Worm (Caenorhabditis elegans) whole organism, late embryonic: Measurements from ENCODE around the gene egl-44.

Experiments
- C08G9.2 ChIP-seq: sonication (generic microtip); optimal IDR thresholded peaks from 2 replicates; lab custom pipeline; 2016; ENCODE audit warnings: mild to moderate bottlenecking, missing genetic modification characterization, moderate library complexity, missing compliant biosample characterization
- C38D4.7 ChIP-seq: fragments of 200-800 bp; sonication (Bioruptor generic); optimal IDR thresholded peaks from 2 replicates; lab custom pipeline; 2018; ENCODE audit warnings: mild to moderate bottlenecking, missing genetic modification characterization, moderate library complexity, missing compliant biosample characterization
- K09A11.1 ChIP-seq: sonication (generic microtip); optimal IDR thresholded peaks from 2 replicates; lab custom pipeline; 2017; ENCODE audit warnings: antibody characterized with exemption, mild to moderate bottlenecking, missing genetic modification characterization, missing compliant biosample characterization; ENCODE audit not compliant: insufficient read depth
- T23F11.4 ChIP-seq: fragments of 200-800 bp; sonication (Bioruptor generic); optimal IDR thresholded peaks from 2 replicates; lab custom pipeline; 2018; ENCODE audit warnings: mild to moderate bottlenecking, missing genetic modification characterization, missing compliant biosample characterization
- ahr-1 ChIP-seq: sonication (generic microtip); optimal IDR thresholded peaks from 2 replicates; lab custom pipeline; 2016; ENCODE audit warnings: missing genetic modification characterization, missing compliant biosample characterization
- ceh-14 ChIP-seq: sonication (generic microtip); optimal IDR thresholded peaks from 2 replicates; lab custom pipeline; 2016; ENCODE audit warnings: missing genotype, missing genetic modification characterization, missing compliant biosample characterization
- ceh-19 ChIP-seq: fragments of 200-800 bp; sonication (Bioruptor generic); optimal IDR thresholded peaks from 2 replicates; lab custom pipeline; 2018; ENCODE audit warnings: mild to moderate bottlenecking, missing genetic modification characterization, missing compliant biosample characterization
- ceh-2 ChIP-seq: sonication (generic microtip); optimal IDR thresholded peaks from 2 replicates; lab custom pipeline; 2016; ENCODE audit warnings: missing genotype, missing genetic modification characterization, missing compliant biosample characterization
- ceh-22 ChIP-seq: sonication (generic microtip); optimal IDR thresholded peaks from 2 replicates; lab custom pipeline; 2017; ENCODE audit warnings: missing biosample characterization, missing genetic modification characterization
- ceh-31 ChIP-seq: sonication (generic microtip); optimal IDR thresholded peaks from 2 replicates; lab custom pipeline; 2016; ENCODE audit warnings: missing genetic modification characterization, missing compliant biosample characterization
- ceh-45 ChIP-seq: fragments of 200-800 bp; sonication (Bioruptor generic); IDR thresholded peaks from 2 replicates; pipeline ENCODE4 v1.3.6; 2022; ENCODE audit warnings: missing genetic modification reagents, missing genetic modification characterization, missing compliant biosample characterization
- ceh-48 ChIP-seq: sonication (generic microtip); optimal IDR thresholded peaks from 2 replicates; lab custom pipeline; 2016; ENCODE audit warnings: missing genetic modification characterization, inconsistent platforms, missing compliant biosample characterization
- dve-1 ChIP-seq: sonication (generic microtip); optimal IDR thresholded peaks from 2 replicates; lab custom pipeline; 2017; ENCODE audit warnings: antibody characterized with exemption, mild to moderate bottlenecking, missing genetic modification characterization, missing compliant biosample characterization
- elt-2 ChIP-seq: sonication (generic microtip); optimal IDR thresholded peaks from 2 replicates; lab custom pipeline; 2016; ENCODE audit warnings: missing genetic modification reagents, missing genetic modification characterization, missing compliant biosample characterization
- fkh-10 ChIP-seq: fragments of 150-350 bp; optimal IDR thresholded peaks from 2 replicates; lab custom pipeline; 2014; ENCODE audit warnings: missing biosample characterization, missing genetic modification reagents, missing genetic modification characterization
- hlh-8 ChIP-seq: sonication (generic microtip); optimal IDR thresholded peaks from 2 replicates; lab custom pipeline; 2016; ENCODE audit warnings: missing genotype, missing genetic modification characterization, missing compliant biosample characterization
- lim-6 ChIP-seq: sonication (generic microtip); optimal IDR thresholded peaks from 2 replicates; lab custom pipeline; 2016; ENCODE audit warnings: missing genetic modification characterization, missing compliant biosample characterization
- mec-3 ChIP-seq: sonication (generic microtip); optimal IDR thresholded peaks from 2 replicates; lab custom pipeline; 2016; ENCODE audit warnings: borderline replicate concordance, missing genetic modification characterization, missing compliant biosample characterization
- nhr-11 ChIP-seq: fragments of 150-350 bp; optimal IDR thresholded peaks from 2 replicates; lab custom pipeline; 2014; ENCODE audit warnings: missing biosample characterization, missing genetic modification characterization
- pag-3 ChIP-seq: sonication (generic microtip); optimal IDR thresholded peaks from 2 replicates; lab custom pipeline; 2016; ENCODE audit warnings: missing compliant biosample characterization, missing genetic modification characterization, borderline replicate concordance
- pat-9 ChIP-seq: fragments of 200-800 bp; sonication (Bioruptor generic); optimal IDR thresholded peaks from 2 replicates; lab custom pipeline; 2018; ENCODE audit warnings: mild to moderate bottlenecking, missing genetic modification characterization, moderate library complexity, missing compliant biosample characterization
- pha-2 ChIP-seq: sonication (generic microtip); optimal IDR thresholded peaks from 2 replicates; lab custom pipeline; 2017; ENCODE audit warnings: mild to moderate bottlenecking, missing genetic modification characterization, missing compliant biosample characterization
- pqm-1 ChIP-seq: sonication (generic microtip); optimal IDR thresholded peaks from 2 replicates; lab custom pipeline; 2016; ENCODE audit warnings: missing genetic modification characterization, missing compliant biosample characterization
- pros-1 ChIP-seq: fragments of 150-350 bp; optimal IDR thresholded peaks from 2 replicates; lab custom pipeline; 2014; ENCODE audit warnings: missing biosample characterization, missing genetic modification reagents, missing genetic modification characterization
- ref-2 ChIP-seq: sonication (generic microtip); optimal IDR thresholded peaks from 2 replicates; lab custom pipeline; 2016; ENCODE audit warnings: missing genetic modification characterization, missing compliant biosample characterization
- sdc-2 ChIP-seq: sonication (generic microtip); optimal IDR thresholded peaks from 2 replicates; lab custom pipeline; 2016; ENCODE audit warnings: missing genotype, missing genetic modification characterization, missing compliant biosample characterization
- sox-4 ChIP-seq: sonication (generic microtip); optimal IDR thresholded peaks from 2 replicates; lab custom pipeline; 2017; ENCODE audit warnings: mild to moderate bottlenecking, missing genetic modification characterization, inconsistent platforms, missing compliant biosample characterization
- syd-9 ChIP-seq: sonication (generic microtip); optimal IDR thresholded peaks from 2 replicates; lab custom pipeline; 2016; ENCODE audit warnings: mild to moderate bottlenecking, missing genetic modification characterization, moderate library complexity, missing compliant biosample characterization
- tbx-7 ChIP-seq: sonication (generic microtip); optimal IDR thresholded peaks from 2 replicates; lab custom pipeline; 2016; ENCODE audit warnings: missing genotype, missing genetic modification characterization, missing compliant biosample characterization
- unc-3 ChIP-seq, 2 experiments: fragments of 200-800 bp in 1 of 2; sonication (Bioruptor generic) in 1 of 2; sonication (generic microtip) in 1 of 2; conservative IDR thresholded peaks in 1 of 2; optimal IDR thresholded peaks in 1 of 2; 2 replicates each; pipeline versions ENCODE4 v1.3.6 to Lab custom; 2016 to 2022; ENCODE audit warnings: missing compliant biosample characterization in 2 of 2, missing genetic modification characterization in 2 of 2, missing genetic modification reagents in 1 of 2
- unc-42 ChIP-seq: sonication (generic microtip); optimal IDR thresholded peaks from 2 replicates; lab custom pipeline; 2016; ENCODE audit warnings: missing genotype, missing genetic modification characterization, missing compliant biosample characterization
- zip-5 ChIP-seq: sonication (generic microtip); optimal IDR thresholded peaks from 2 replicates; lab custom pipeline; 2016; ENCODE audit warnings: missing genetic modification characterization, missing compliant biosample characterization
- ztf-16 ChIP-seq: sonication (generic microtip); optimal IDR thresholded peaks from 2 replicates; lab custom pipeline; 2017; ENCODE audit warnings: missing genetic modification characterization, missing compliant biosample characterization

Gene egl-44

DNA sequence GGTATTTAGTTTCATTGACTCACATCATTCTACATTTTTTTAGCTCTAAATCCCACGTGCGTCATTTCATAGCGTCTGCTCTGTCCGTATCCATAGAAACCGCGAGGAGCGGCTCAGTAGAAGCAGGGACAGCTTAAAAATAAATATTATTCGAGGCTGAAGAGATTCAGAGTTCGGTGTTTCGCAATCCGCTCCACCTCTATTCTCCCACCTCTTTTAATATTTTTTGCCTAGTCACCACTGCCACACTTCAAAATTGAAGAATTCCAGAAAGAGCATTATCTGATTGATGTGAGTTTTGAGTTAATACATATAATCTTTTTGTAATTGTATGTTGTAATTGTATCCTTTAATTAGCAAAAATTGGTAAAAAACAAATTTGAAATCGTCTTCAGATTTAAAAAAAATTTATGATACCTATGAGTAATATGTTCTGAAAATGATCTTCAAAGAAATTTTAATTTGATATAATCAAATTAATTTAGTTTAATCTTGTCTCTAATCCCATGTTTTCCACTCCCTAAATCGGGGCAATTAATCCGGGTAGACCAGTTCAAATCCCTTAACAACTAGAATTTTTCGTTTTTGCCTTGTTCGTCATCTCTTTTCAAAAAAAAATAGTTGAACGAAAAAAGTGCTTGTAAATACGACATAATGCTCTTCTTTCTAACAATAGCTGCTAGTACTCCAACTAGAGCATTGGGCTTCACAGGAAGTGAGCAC, 39.0 kb upstream of the egl-44 start:
- TF ChIP-seq elt-2 (tag; lab: Kevin White, UChicago) (no peak), C38D4.7 (GFP tag; lab: Kevin White, UChicago) (no peak), ceh-14 (no peak), unc-42 (no peak), pha-2 (tag; lab: Kevin White, UChicago) (no peak), ceh-45 (GFP tag; lab: Robert Waterston, UW) (no peak), lim-6 (tag; lab: Kevin White, UChicago) (no peak), ceh-22 (tag; lab: Kevin White, UChicago) (no peak), K09A11.1 (no peak), ceh-31 (no peak)

DNA sequence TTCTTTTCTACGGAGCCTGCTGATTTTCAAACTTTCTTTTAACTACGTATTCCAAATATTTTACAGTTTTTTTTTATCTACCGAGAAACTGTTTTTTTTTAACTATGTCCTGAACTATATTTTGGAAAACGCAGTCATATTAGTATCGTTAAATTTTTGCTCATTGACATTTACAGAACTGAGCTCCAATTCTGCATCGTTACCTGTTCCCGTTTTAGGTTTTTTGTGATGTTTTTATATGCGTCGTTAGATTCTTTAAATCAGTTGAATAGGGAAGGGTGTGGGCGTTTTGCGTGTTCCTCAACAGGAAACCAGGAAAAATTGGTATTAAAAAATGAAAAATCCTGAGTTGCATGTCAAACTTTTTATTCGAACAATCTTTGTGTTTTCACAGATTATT, 35.8 kb upstream of the egl-44 start:
- TF ChIP-seq pag-3 (tag; lab: Kevin White, UChicago) (no peak), pat-9 (tag; lab: Kevin White, UChicago) (no peak), syd-9 (tag; lab: Kevin White, UChicago) (no peak)

DNA sequence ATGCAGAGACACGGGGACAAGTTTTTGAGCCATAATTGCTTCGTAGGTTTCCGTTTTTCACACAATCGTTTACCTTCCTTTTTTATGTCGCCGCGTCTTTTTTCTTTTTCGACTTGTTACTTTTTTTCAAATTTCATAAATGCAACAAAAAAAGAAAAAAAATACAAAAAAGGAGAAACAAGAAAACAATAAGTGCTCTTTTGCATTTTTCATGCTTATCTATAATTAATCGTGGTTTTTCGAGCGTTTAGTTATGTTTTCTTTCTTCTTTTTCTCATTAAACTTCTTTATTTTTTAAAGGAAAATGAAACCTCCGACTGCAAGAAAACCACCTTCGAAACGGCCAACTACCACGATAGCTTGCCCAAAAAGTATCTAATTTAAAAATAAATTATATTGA, 32.7 kb upstream of the egl-44 start, which contains the start of gene F59G1.4:
Gene F59G1.4 (plus strand): TSS at position 301 of the 400 bp plus-strand sequence.
- no peak for TF ChIP-seq ceh-22 (tag; lab: Kevin White, UChicago)
- no peak for TF ChIP-seq sox-4 (tag; lab: Kevin White, UChicago)
- no peak for TF ChIP-seq ztf-16

ce11 chrII:5896512-5896911, 32.1 kb upstream of the egl-44 start:
- TF ChIP-seq ceh-22 (tag; lab: Kevin White, UChicago): no peak
- no peak for TF ChIP-seq ahr-1
- no peak for TF ChIP-seq C08G9.2
- no peak for TF ChIP-seq ceh-48 (tag; lab: Kevin White, UChicago)
- no peak for TF ChIP-seq fkh-10 (GFP tag; lab: Kevin White, UChicago)
- no peak for TF ChIP-seq pat-9 (tag; lab: Kevin White, UChicago)
- no peak for TF ChIP-seq pag-3 (tag; lab: Kevin White, UChicago)
- no peak for TF ChIP-seq K09A11.1
- no peak for TF ChIP-seq ceh-2 (tag; lab: Kevin White, UChicago)
- no peak for TF ChIP-seq pqm-1 (tag; lab: Kevin White, UChicago)
- TF ChIP-seq ceh-31: no peak
- TF ChIP-seq ref-2: no peak
- no peak for TF ChIP-seq T23F11.4

DNA sequence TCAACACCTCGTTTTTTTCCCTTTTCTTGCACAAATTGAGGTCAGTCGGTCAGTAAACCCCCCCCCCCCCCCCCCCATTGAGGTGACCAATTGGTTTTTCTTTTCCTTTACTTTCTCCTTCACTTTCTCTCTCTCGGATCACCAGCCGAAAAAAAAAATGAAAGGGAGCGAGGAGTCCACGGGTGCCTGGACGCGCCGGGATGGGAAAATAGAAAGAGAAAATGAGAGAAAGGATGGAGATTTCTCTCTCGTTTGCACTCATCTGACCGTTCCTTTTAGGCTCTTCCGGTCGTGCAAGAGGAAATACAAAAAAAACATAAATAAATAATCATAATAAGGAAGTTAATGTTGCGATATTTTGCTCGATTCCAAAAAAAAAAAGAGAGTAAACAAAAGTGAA, 29.5 kb upstream of the egl-44 start:
- no peak for TF ChIP-seq hlh-8
- no peak for TF ChIP-seq ceh-19 (GFP tag; lab: Kevin White, UChicago)
- no peak for TF ChIP-seq sdc-2 (tag; lab: Kevin White, UChicago)
- no peak for TF ChIP-seq mec-3 (tag; lab: Kevin White, UChicago)
- TF ChIP-seq tbx-7: no peak
- TF ChIP-seq elt-2 (tag; lab: Kevin White, UChicago): no peak
- TF ChIP-seq nhr-11 (tag; lab: Kevin White, UChicago): no peak
- TF ChIP-seq dve-1 (tag; lab: Kevin White, UChicago): no peak
- TF ChIP-seq unc-3 (GFP tag; conservative IDR thresholded peaks at IDR 0.05; lab: Robert Waterston, UW): no peak
- TF ChIP-seq unc-3 (tag; optimal IDR thresholded peaks at IDR 0.05; lab: Kevin White, UChicago): no peak
- TF ChIP-seq pros-1 (tag; lab: Kevin White, UChicago): no peak
- no peak for TF ChIP-seq ahr-1
- TF ChIP-seq zip-5 (tag; lab: Kevin White, UChicago): no peak
